Worm (Caenorhabditis elegans) whole organism, L4 larva: ENCODE results near the gene Y43F8C.23.

Experiments
- D1046.2 ChIP-seq: fragments of 200-800 bp; sonication (Bioruptor generic); IDR thresholded peaks from 2 replicates; pipeline ENCODE4 v1.3.6; 2022; ENCODE audit warnings: missing genetic modification characterization, missing compliant biosample characterization
- F26F4.8 ChIP-seq: fragments of 200-800 bp; sonication (Bioruptor generic); conservative IDR thresholded peaks from 2 replicates; pipeline ENCODE4 v1.3.6; 2022; ENCODE audit warnings: missing genetic modification characterization, missing compliant biosample characterization
- F44E2.7 ChIP-seq: fragments of 200-800 bp; sonication (Bioruptor generic); IDR thresholded peaks from 2 replicates; pipeline ENCODE4 v2.1.2; 2022; ENCODE audit warnings: missing genetic modification characterization, missing compliant biosample characterization
- T20F7.1 ChIP-seq: fragments of 200-800 bp; sonication (Bioruptor generic); optimal IDR thresholded peaks from 2 replicates; lab custom pipeline; 2018; ENCODE audit warnings: mild to moderate bottlenecking, missing genetic modification characterization, missing compliant biosample characterization
- T26A8.4 ChIP-seq: fragments of 200-800 bp; sonication (Bioruptor generic); IDR thresholded peaks from 2 replicates; pipeline ENCODE4 v1.3.6; 2022; ENCODE audit warnings: missing genetic modification characterization, missing compliant biosample characterization
- aha-1 ChIP-seq: fragments of 150-350 bp; peaks from one replicate; lab custom pipeline; 2014; ENCODE audit warnings: missing biosample characterization, missing genetic modification characterization
- ama-1 ChIP-seq: fragments of 150-350 bp; optimal IDR thresholded peaks from 2 replicates; lab custom pipeline; 2014; ENCODE audit warnings: inconsistent platforms, mixed read lengths
- arid-1 ChIP-seq: fragments of 200-800 bp; sonication (Bioruptor generic); conservative IDR thresholded peaks from 2 replicates; pipeline ENCODE4 v1.3.6; 2022; ENCODE audit warnings: missing genetic modification reagents, missing genetic modification characterization, missing compliant biosample characterization
- ceh-32 ChIP-seq: sonication (generic microtip); optimal IDR thresholded peaks from 2 replicates; lab custom pipeline; 2016; ENCODE audit warnings: mild to moderate bottlenecking, missing genetic modification characterization, missing compliant biosample characterization; ENCODE audit not compliant: poor library complexity
- cey-2 ChIP-seq: sonication (generic microtip); optimal IDR thresholded peaks from 3 replicates; lab custom pipeline; 2017; ENCODE audit warnings: missing genetic modification characterization, mild to moderate bottlenecking, missing compliant biosample characterization, antibody characterized with exemption, borderline replicate concordance; ENCODE audit not compliant: insufficient read depth
- ctbp-1 ChIP-seq: fragments of 200-800 bp; sonication (Bioruptor generic); IDR thresholded peaks from 2 replicates; pipeline ENCODE4 v1.3.6; 2022; ENCODE audit warnings: missing genetic modification reagents, missing genetic modification characterization, missing compliant biosample characterization
- daf-16 ChIP-seq, 3 experiments: sonication (generic microtip); optimal IDR thresholded peaks; 2 replicates each; lab custom pipeline; 2016 to 2017; ENCODE audit warnings: missing genetic modification characterization in 3 of 3, missing genetic modification reagents in 3 of 3, mild to moderate bottlenecking in 2 of 3, missing compliant biosample characterization in 2 of 3, missing biosample characterization in 1 of 3, moderate library complexity in 1 of 3
- dmd-9 ChIP-seq: fragments of 200-800 bp; sonication (Bioruptor generic); IDR thresholded peaks from 2 replicates; pipeline ENCODE4 v1.3.6; 2022; ENCODE audit warnings: missing genetic modification reagents, missing genetic modification characterization, missing compliant biosample characterization
- duxl-1 ChIP-seq: sonication (generic microtip); optimal IDR thresholded peaks from 2 replicates; lab custom pipeline; 2016; ENCODE audit warnings: mild to moderate bottlenecking, missing genetic modification characterization, moderate library complexity, missing compliant biosample characterization; ENCODE audit not compliant: poor library complexity
- egl-43 ChIP-seq: fragments of 200-800 bp; sonication (Bioruptor generic); IDR thresholded peaks from 2 replicates; pipeline ENCODE4 v1.3.6; 2022; ENCODE audit warnings: missing genetic modification reagents, missing genetic modification characterization, missing compliant biosample characterization
- fkh-10 ChIP-seq: fragments of 150-350 bp; optimal IDR thresholded peaks from 2 replicates; lab custom pipeline; 2014; ENCODE audit warnings: missing biosample characterization, missing genetic modification reagents, missing genetic modification characterization
- gei-8 ChIP-seq: fragments of 200-800 bp; sonication (Bioruptor generic); optimal IDR thresholded peaks from 2 replicates; lab custom pipeline; 2018; ENCODE audit warnings: mild to moderate bottlenecking, missing genetic modification characterization, missing compliant biosample characterization
- hlh-11 ChIP-seq: fragments of 200-800 bp; sonication (Bioruptor generic); optimal IDR thresholded peaks from 2 replicates; lab custom pipeline; 2018; ENCODE audit warnings: mild to moderate bottlenecking, missing genetic modification characterization, missing compliant biosample characterization
- hlh-30 ChIP-seq: sonication (generic microtip); optimal IDR thresholded peaks from 2 replicates; lab custom pipeline; 2017; ENCODE audit warnings: antibody characterized with exemption, mild to moderate bottlenecking, missing genetic modification characterization, missing compliant biosample characterization; ENCODE audit not compliant: insufficient read depth
- hmg-1.1 ChIP-seq: fragments of 200-800 bp; sonication (Bioruptor generic); IDR thresholded peaks from 2 replicates; pipeline ENCODE4 v1.3.6; 2022; ENCODE audit warnings: missing genetic modification reagents, missing genetic modification characterization, missing compliant biosample characterization
- lim-7 ChIP-seq: fragments of 200-800 bp; sonication (Bioruptor generic); IDR thresholded peaks from 2 replicates; pipeline ENCODE4 v1.3.6; 2022; ENCODE audit warnings: missing genetic modification characterization, missing compliant biosample characterization
- lin-1 ChIP-seq: fragments of 200-800 bp; sonication (Bioruptor generic); IDR thresholded peaks from 2 replicates; pipeline ENCODE4 v1.3.6; 2022; ENCODE audit warnings: missing genetic modification reagents, missing genetic modification characterization, missing compliant biosample characterization
- lin-13 ChIP-seq: fragments of 150-350 bp; optimal IDR thresholded peaks from 2 replicates; lab custom pipeline; 2014; ENCODE audit warnings: missing biosample characterization, missing genetic modification reagents, missing genetic modification characterization
- lin-15B ChIP-seq: fragments of 150-350 bp; sonication (generic microtip); optimal IDR thresholded peaks from 3 replicates; lab custom pipeline; 2014; ENCODE audit warnings: missing biosample characterization, missing genetic modification characterization
- lin-29 ChIP-seq: fragments of 200-800 bp; sonication (Bioruptor generic); IDR thresholded peaks from 2 replicates; pipeline ENCODE4 v1.3.6; 2022; ENCODE audit warnings: missing genetic modification reagents, missing genetic modification characterization, missing compliant biosample characterization
- lin-38 ChIP-seq: fragments of 200-800 bp; sonication (Bioruptor generic); IDR thresholded peaks from 2 replicates; pipeline ENCODE4 v1.3.6; 2022; ENCODE audit warnings: missing genetic modification reagents, missing genetic modification characterization, missing compliant biosample characterization
- madf-9 ChIP-seq: fragments of 200-800 bp; sonication (Bioruptor generic); conservative IDR thresholded peaks from 2 replicates; pipeline ENCODE4 v1.3.6; 2022; ENCODE audit warnings: missing genetic modification reagents, missing genetic modification characterization, missing compliant biosample characterization
- mdt-29 ChIP-seq: fragments of 200-800 bp; sonication (Bioruptor generic); IDR thresholded peaks from 2 replicates; pipeline ENCODE4 v1.3.6; 2022; ENCODE audit warnings: missing genetic modification reagents, missing genetic modification characterization, missing compliant biosample characterization
- mep-1 ChIP-seq: fragments of 150-350 bp; sonication (generic microtip); optimal IDR thresholded peaks from 3 replicates; lab custom pipeline; 2014; ENCODE audit warnings: missing biosample characterization, missing genetic modification characterization
- mxl-3 ChIP-seq: fragments of 200-800 bp; sonication (Bioruptor generic); optimal IDR thresholded peaks from 2 replicates; lab custom pipeline; 2018; ENCODE audit warnings: mild to moderate bottlenecking, missing genetic modification characterization, missing compliant biosample characterization
- nhr-11 ChIP-seq: fragments of 150-350 bp; optimal IDR thresholded peaks from 2 replicates; lab custom pipeline; 2014; ENCODE audit warnings: missing biosample characterization, missing genetic modification characterization
- nhr-237 ChIP-seq: sonication (generic microtip); optimal IDR thresholded peaks from 2 replicates; lab custom pipeline; 2017; ENCODE audit warnings: missing biosample characterization, missing genetic modification characterization
- nhr-42 ChIP-seq: fragments of 200-800 bp; sonication (Bioruptor generic); IDR thresholded peaks from 2 replicates; pipeline ENCODE4 v1.3.6; 2022; ENCODE audit warnings: missing genetic modification characterization, missing compliant biosample characterization
- nhr-48 ChIP-seq: sonication (generic microtip); optimal IDR thresholded peaks from 2 replicates; lab custom pipeline; 2016; ENCODE audit warnings: mild to moderate bottlenecking, missing genetic modification characterization, missing compliant biosample characterization
- nhr-6 ChIP-seq: fragments of 150-350 bp; optimal IDR thresholded peaks from 2 replicates; lab custom pipeline; 2014; ENCODE audit warnings: missing biosample characterization, missing genetic modification characterization
- pha-4 ChIP-seq, 2 experiments: fragments of 150-350 bp in 1 of 2; fragments of 200-800 bp in 1 of 2; sonication (Bioruptor generic) in 1 of 2; IDR thresholded peaks in 1 of 2; optimal IDR thresholded peaks in 1 of 2; 2 replicates each; pipeline versions ENCODE4 v1.3.6 to Lab custom; 2014 to 2022; ENCODE audit warnings: missing genetic modification characterization in 2 of 2, missing genetic modification reagents in 2 of 2, missing biosample characterization in 1 of 2, missing compliant biosample characterization in 1 of 2
- saeg-2 ChIP-seq: fragments of 200-800 bp; sonication (Bioruptor generic); IDR thresholded peaks from 2 replicates; pipeline ENCODE4 v1.3.6; 2022; ENCODE audit warnings: missing genetic modification reagents, missing genetic modification characterization, missing compliant biosample characterization
- set-16 ChIP-seq: fragments of 200-800 bp; sonication (Bioruptor generic); IDR thresholded peaks from 2 replicates; pipeline ENCODE4 v1.3.6; 2022; ENCODE audit warnings: missing genetic modification reagents, missing genetic modification characterization, missing compliant biosample characterization
- snpc-1.2 ChIP-seq: fragments of 200-800 bp; sonication (Bioruptor generic); IDR thresholded peaks from 2 replicates; pipeline ENCODE4 v1.3.6; 2022; ENCODE audit warnings: missing genetic modification reagents, missing genetic modification characterization, missing compliant biosample characterization
- spr-3 ChIP-seq: fragments of 200-800 bp; sonication (Bioruptor generic); optimal IDR thresholded peaks from 2 replicates; lab custom pipeline; 2018; ENCODE audit warnings: mild to moderate bottlenecking, missing genetic modification characterization, missing compliant biosample characterization
- tra-1 ChIP-seq: fragments of 200-800 bp; sonication (Bioruptor generic); IDR thresholded peaks from 2 replicates; pipeline ENCODE4 v1.3.6; 2022; ENCODE audit warnings: missing genetic modification reagents, missing genetic modification characterization, missing compliant biosample characterization
- vab-7 ChIP-seq: fragments of 200-800 bp; sonication (Bioruptor generic); IDR thresholded peaks from 2 replicates; pipeline ENCODE4 v1.3.6; 2022; ENCODE audit warnings: missing genetic modification reagents, missing genetic modification characterization, missing compliant biosample characterization
- zag-1 ChIP-seq: fragments of 150-350 bp; optimal IDR thresholded peaks from 2 replicates; lab custom pipeline; 2014; ENCODE audit warnings: missing biosample characterization, missing genetic modification characterization
- zip-2 ChIP-seq: fragments of 150-350 bp; optimal IDR thresholded peaks from 2 replicates; lab custom pipeline; 2014; ENCODE audit warnings: missing biosample characterization, missing genetic modification characterization

Y43F8C.23 gene

DNA sequence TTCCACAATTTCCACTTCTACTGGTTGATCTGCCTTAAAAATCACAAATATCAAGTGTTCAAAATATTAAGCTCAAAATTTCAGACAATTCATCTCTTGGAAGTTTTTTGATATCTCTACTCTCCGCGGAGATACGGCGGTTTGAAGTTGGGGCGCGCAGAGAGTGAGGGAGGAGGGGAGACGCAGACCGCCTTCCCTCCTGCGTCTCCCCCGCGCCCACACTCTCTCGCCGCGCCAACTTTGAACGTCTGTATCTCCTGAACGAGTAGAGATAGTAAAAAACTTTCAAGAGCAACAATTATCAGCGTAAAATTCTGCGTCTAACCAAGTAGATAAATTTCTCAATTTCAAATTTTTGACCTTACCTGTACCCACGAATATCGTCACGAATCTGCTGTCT is 16.4 kb upstream of the Y43F8C.23 start:
- TF ChIP-seq ceh-32 (tag; lab: Kevin White, UChicago) (no peak), set-16 (peak; percentile 75), pha-4 (GFP tag; IDR thresholded peaks at IDR 0.05; lab: Robert Waterston, UW) (no peak), pha-4 (tag; optimal IDR thresholded peaks at IDR 0.05; lab: Kevin White, UChicago) (no peak), lin-13 (GFP tag; lab: Kevin White, UChicago) (peak; percentile 9)

DNA sequence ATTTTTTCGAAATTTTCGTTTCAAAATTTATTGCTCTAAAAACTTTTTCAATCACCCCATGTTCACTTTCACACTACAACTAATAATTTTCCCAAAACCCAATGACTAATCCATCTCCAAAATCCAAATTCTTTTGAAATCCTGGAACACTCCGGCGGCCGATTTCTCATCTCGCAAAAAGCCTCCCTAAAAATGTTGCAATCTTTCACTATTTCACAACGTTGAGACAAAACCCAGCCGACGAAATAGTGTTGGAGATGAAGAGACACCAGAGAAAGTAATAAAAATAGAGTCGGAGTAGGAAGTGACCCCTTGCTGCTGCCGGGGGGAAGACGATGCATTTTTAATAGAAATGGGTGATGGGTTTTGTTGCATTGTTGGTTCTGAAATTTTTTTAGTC is 13.0 kb upstream of the Y43F8C.23 start:
- no peak for TF ChIP-seq mxl-3 (GFP tag; lab: Kevin White, UChicago)
- peak; percentile 75 for TF ChIP-seq aha-1 (tag; lab: Kevin White, UChicago)

DNA sequence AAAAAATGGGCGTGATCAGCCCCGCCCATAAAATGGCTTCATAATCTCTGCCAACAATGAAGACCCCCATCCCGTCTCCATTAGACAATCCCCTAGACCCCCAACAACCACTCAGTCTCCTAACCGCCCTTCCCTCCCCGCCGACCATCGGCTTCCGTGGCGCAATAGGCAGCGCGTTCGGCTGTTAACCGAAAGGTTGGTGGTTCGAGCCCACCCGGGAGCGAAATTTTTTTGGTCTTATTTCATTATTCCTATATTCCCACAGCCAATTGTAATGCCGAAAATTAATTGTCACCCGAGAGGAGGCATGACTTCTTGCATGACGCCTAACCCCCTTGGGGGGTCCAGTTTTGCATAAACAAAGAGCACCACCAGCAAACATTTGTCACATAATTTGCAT is 11.3 kb upstream of the Y43F8C.23 start:
- TF ChIP-seq lin-29 (GFP tag; lab: Robert Waterston, UW) (0 out of 2 replicates have a peak, but pooled peaks have one; percentile 31), nhr-48 (tag; lab: Kevin White, UChicago) (no peak), dmd-9 (0 out of 2 replicates have a peak, but pooled peaks have one; percentile 42), madf-9 (GFP tag; lab: Robert Waterston, UW) (no peak), daf-16 (GFP tag; optimal IDR thresholded peaks at IDR 0.05; lab: Kevin White, UChicago) (peak in 1 of 2 experiments; percentile 9), daf-16 (tag; optimal IDR thresholded peaks at IDR 0.05; lab: Kevin White, UChicago) (no peak), arid-1 (GFP tag; lab: Robert Waterston, UW) (no peak; the same call in 1 of the 2 replicates), T26A8.4 (no peak), zag-1 (no peak), nhr-6 (tag; lab: Kevin White, UChicago) (peak; percentile 1), hmg-1.1 (peak; percentile 67), D1046.2 (GFP tag; lab: Robert Waterston, UW) (peak; percentile 69; the same call in 1 of the 2 replicates), nhr-11 (tag; lab: Kevin White, UChicago) (no peak), lim-7 (GFP tag; lab: Robert Waterston, UW) (peak; percentile 73), pha-4 (GFP tag; IDR thresholded peaks at IDR 0.05; lab: Robert Waterston, UW) (peak; percentile 45; the same call in 1 of the 2 replicates), pha-4 (tag; optimal IDR thresholded peaks at IDR 0.05; lab: Kevin White, UChicago) (no peak), spr-3 (GFP tag; lab: Kevin White, UChicago) (no peak), gei-8 (GFP tag; lab: Kevin White, UChicago) (no peak), ama-1 (lab: Kevin White, UChicago) (no peak), egl-43 (GFP tag; lab: Robert Waterston, UW) (peak; percentile 87), duxl-1 (tag; lab: Kevin White, UChicago) (no peak), F26F4.8 (GFP tag; lab: Robert Waterston, UW) (0 out of 2 replicates have a peak, but pooled peaks have one; percentile 39), nhr-42 (GFP tag; lab: Robert Waterston, UW) (0 out of 2 replicates have a peak, but pooled peaks have one; percentile 51), ceh-32 (tag; lab: Kevin White, UChicago) (no peak), cey-2 (tag; lab: Kevin White, UChicago) (no peak), lin-1 (GFP tag; lab: Robert Waterston, UW) (0 out of 2 replicates have a peak, but pooled peaks have one; percentile 20), lin-38 (GFP tag; lab: Robert Waterston, UW) (peak; percentile 47), ctbp-1 (GFP tag; lab: Robert Waterston, UW) (peak; percentile 16; the same call in 1 of the 2 replicates), saeg-2 (GFP tag; lab: Robert Waterston, UW) (0 out of 2 replicates have a peak, but pooled peaks have one; percentile 56), snpc-1.2 (GFP tag; lab: Robert Waterston, UW) (0 out of 2 replicates have a peak, but pooled peaks have one; percentile 39), hlh-30 (tag; lab: Kevin White, UChicago) (no peak), nhr-237 (tag; lab: Kevin White, UChicago) (no peak), zip-2 (tag; lab: Kevin White, UChicago) (no peak), vab-7 (GFP tag; lab: Robert Waterston, UW) (0 out of 2 replicates have a peak, but pooled peaks have one; percentile 44), T20F7.1 (GFP tag; lab: Kevin White, UChicago) (no peak), fkh-10 (GFP tag; lab: Kevin White, UChicago) (no peak), F44E2.7 (GFP tag; lab: Robert Waterston, UW) (0 out of 2 replicates have a peak, but pooled peaks have one; percentile 40), tra-1 (GFP tag; lab: Robert Waterston, UW) (peak; percentile 43; the same call in 1 of the 2 replicates), hlh-11 (peak; percentile 27), mdt-29 (no peak), mep-1 (tag; lab: Kevin White, UChicago) (no peak), set-16 (peak; percentile 64), lin-15B (tag; lab: Kevin White, UChicago) (no peak)
